Worm (Caenorhabditis elegans) whole organism, L4 larva: ENCODE data around the gene F45D3.4.

Source experiments
- F44E2.7 ChIP-seq: fragments of 200-800 bp; sonication (Bioruptor generic); IDR thresholded peaks from 2 replicates; pipeline ENCODE4 v2.1.2; 2022; ENCODE audit warnings: missing genetic modification characterization, missing compliant biosample characterization
- R02D3.7 ChIP-seq: fragments of 150-350 bp; sonication (generic microtip); optimal IDR thresholded peaks from 3 replicates; lab custom pipeline; 2014; ENCODE audit warnings: missing biosample characterization, missing genetic modification characterization
- Y75B8A.6 ChIP-seq: fragments of 200-800 bp; sonication (Bioruptor generic); IDR thresholded peaks from 2 replicates; pipeline ENCODE4 v1.3.6; 2022; ENCODE audit warnings: missing genetic modification reagents, missing genetic modification characterization, missing compliant biosample characterization
- ZK546.5 ChIP-seq, 2 experiments: sonication (generic microtip); optimal IDR thresholded peaks; 2 replicates each; lab custom pipeline; 2017; ENCODE audit warnings: missing biosample characterization in 2 of 2, missing genetic modification characterization in 2 of 2
- aha-1 ChIP-seq: fragments of 150-350 bp; peaks from one replicate; lab custom pipeline; 2014; ENCODE audit warnings: missing biosample characterization, missing genetic modification characterization
- arid-1 ChIP-seq: fragments of 200-800 bp; sonication (Bioruptor generic); conservative IDR thresholded peaks from 2 replicates; pipeline ENCODE4 v1.3.6; 2022; ENCODE audit warnings: missing genetic modification reagents, missing genetic modification characterization, missing compliant biosample characterization
- attf-4 ChIP-seq: sonication (generic microtip); optimal IDR thresholded peaks from 3 replicates; lab custom pipeline; 2017; ENCODE audit warnings: missing biosample characterization, missing genetic modification characterization
- ceh-32 ChIP-seq: sonication (generic microtip); optimal IDR thresholded peaks from 2 replicates; lab custom pipeline; 2016; ENCODE audit warnings: mild to moderate bottlenecking, missing genetic modification characterization, missing compliant biosample characterization; ENCODE audit not compliant: poor library complexity
- ceh-44 ChIP-seq: fragments of 200-800 bp; sonication (Bioruptor generic); IDR thresholded peaks from 2 replicates; pipeline ENCODE4 v1.3.6; 2022; ENCODE audit warnings: missing genetic modification reagents, missing genetic modification characterization, missing compliant biosample characterization
- ces-1 ChIP-seq: fragments of 150-350 bp; sonication (generic microtip); optimal IDR thresholded peaks from 4 replicates; lab custom pipeline; 2014; ENCODE audit warnings: missing biosample characterization, missing genetic modification reagents, missing genetic modification characterization
- ctbp-1 ChIP-seq: fragments of 200-800 bp; sonication (Bioruptor generic); IDR thresholded peaks from 2 replicates; pipeline ENCODE4 v1.3.6; 2022; ENCODE audit warnings: missing genetic modification reagents, missing genetic modification characterization, missing compliant biosample characterization
- daf-16 ChIP-seq, 3 experiments: sonication (generic microtip); optimal IDR thresholded peaks; 2 replicates each; lab custom pipeline; 2016 to 2017; ENCODE audit warnings: missing genetic modification characterization in 3 of 3, missing genetic modification reagents in 3 of 3, mild to moderate bottlenecking in 2 of 3, missing compliant biosample characterization in 2 of 3, missing biosample characterization in 1 of 3, moderate library complexity in 1 of 3
- dmd-6 ChIP-seq: fragments of 200-800 bp; sonication (Bioruptor generic); IDR thresholded peaks from 2 replicates; pipeline ENCODE4 v1.3.6; 2022; ENCODE audit warnings: missing genetic modification reagents, missing genetic modification characterization, missing compliant biosample characterization
- dmd-9 ChIP-seq: fragments of 200-800 bp; sonication (Bioruptor generic); IDR thresholded peaks from 2 replicates; pipeline ENCODE4 v1.3.6; 2022; ENCODE audit warnings: missing genetic modification reagents, missing genetic modification characterization, missing compliant biosample characterization
- dve-1 ChIP-seq: sonication (generic microtip); optimal IDR thresholded peaks from 2 replicates; lab custom pipeline; 2017; ENCODE audit warnings: antibody characterized with exemption, mild to moderate bottlenecking, missing genetic modification characterization, missing compliant biosample characterization; ENCODE audit not compliant: insufficient read depth
- fos-1 ChIP-seq: fragments of 150-350 bp; optimal IDR thresholded peaks from 2 replicates; lab custom pipeline; 2014; ENCODE audit warnings: missing biosample characterization, missing genetic modification characterization
- gei-8 ChIP-seq: fragments of 200-800 bp; sonication (Bioruptor generic); optimal IDR thresholded peaks from 2 replicates; lab custom pipeline; 2018; ENCODE audit warnings: mild to moderate bottlenecking, missing genetic modification characterization, missing compliant biosample characterization
- hlh-11 ChIP-seq: fragments of 200-800 bp; sonication (Bioruptor generic); optimal IDR thresholded peaks from 2 replicates; lab custom pipeline; 2018; ENCODE audit warnings: mild to moderate bottlenecking, missing genetic modification characterization, missing compliant biosample characterization
- jun-1 ChIP-seq: fragments of 150-350 bp; optimal IDR thresholded peaks from 2 replicates; lab custom pipeline; 2014; ENCODE audit warnings: missing biosample characterization, missing genetic modification reagents, missing genetic modification characterization
- lir-3 ChIP-seq: sonication (generic microtip); optimal IDR thresholded peaks from 2 replicates; lab custom pipeline; 2016; ENCODE audit warnings: mild to moderate bottlenecking, missing genetic modification characterization, missing compliant biosample characterization
- lsy-2 ChIP-seq, 2 experiments: fragments of 150-350 bp in 1 of 2; sonication (generic microtip) in 1 of 2; optimal IDR thresholded peaks; 2 replicates each; lab custom pipeline; 2014 to 2017; ENCODE audit warnings: missing biosample characterization in 2 of 2, missing genetic modification characterization in 2 of 2
- madf-9 ChIP-seq: fragments of 200-800 bp; sonication (Bioruptor generic); conservative IDR thresholded peaks from 2 replicates; pipeline ENCODE4 v1.3.6; 2022; ENCODE audit warnings: missing genetic modification reagents, missing genetic modification characterization, missing compliant biosample characterization
- mdl-1 ChIP-seq, 2 experiments: fragments of 150-350 bp in 1 of 2; sonication (generic microtip) in 1 of 2; optimal IDR thresholded peaks; 2 replicates each; lab custom pipeline; 2014 to 2017; ENCODE audit warnings: missing biosample characterization in 2 of 2, missing genetic modification characterization in 2 of 2
- mep-1 ChIP-seq: fragments of 150-350 bp; sonication (generic microtip); optimal IDR thresholded peaks from 3 replicates; lab custom pipeline; 2014; ENCODE audit warnings: missing biosample characterization, missing genetic modification characterization
- mes-2 ChIP-seq: sonication (generic microtip); optimal IDR thresholded peaks from 2 replicates; lab custom pipeline; 2016; ENCODE audit warnings: missing genotype, mild to moderate bottlenecking, missing genetic modification characterization, missing compliant biosample characterization; ENCODE audit not compliant: poor library complexity, severe bottlenecking
- nhr-10 ChIP-seq: fragments of 150-350 bp; optimal IDR thresholded peaks from 2 replicates; lab custom pipeline; 2014; ENCODE audit warnings: missing biosample characterization, missing genetic modification characterization
- nhr-11 ChIP-seq: fragments of 150-350 bp; optimal IDR thresholded peaks from 2 replicates; lab custom pipeline; 2014; ENCODE audit warnings: missing biosample characterization, missing genetic modification characterization
- nhr-25 ChIP-seq: sonication (generic microtip); optimal IDR thresholded peaks from 2 replicates; lab custom pipeline; 2017; ENCODE audit warnings: missing genetic modification characterization, mild to moderate bottlenecking, missing compliant biosample characterization, antibody characterized with exemption, moderate library complexity, borderline replicate concordance; ENCODE audit not compliant: insufficient read depth
- nhr-28 ChIP-seq: fragments of 150-350 bp; optimal IDR thresholded peaks from 2 replicates; lab custom pipeline; 2014; ENCODE audit warnings: missing biosample characterization, missing genetic modification characterization
- nhr-42 ChIP-seq: fragments of 200-800 bp; sonication (Bioruptor generic); IDR thresholded peaks from 2 replicates; pipeline ENCODE4 v1.3.6; 2022; ENCODE audit warnings: missing genetic modification characterization, missing compliant biosample characterization
- nhr-48 ChIP-seq: sonication (generic microtip); optimal IDR thresholded peaks from 2 replicates; lab custom pipeline; 2016; ENCODE audit warnings: mild to moderate bottlenecking, missing genetic modification characterization, missing compliant biosample characterization
- nhr-76 ChIP-seq: fragments of 150-350 bp; optimal IDR thresholded peaks from 2 replicates; lab custom pipeline; 2014; ENCODE audit warnings: missing biosample characterization, missing genetic modification characterization
- pha-4 ChIP-seq, 2 experiments: fragments of 150-350 bp in 1 of 2; fragments of 200-800 bp in 1 of 2; sonication (Bioruptor generic) in 1 of 2; IDR thresholded peaks in 1 of 2; optimal IDR thresholded peaks in 1 of 2; 2 replicates each; pipeline versions ENCODE4 v1.3.6 to Lab custom; 2014 to 2022; ENCODE audit warnings: missing genetic modification characterization in 2 of 2, missing genetic modification reagents in 2 of 2, missing biosample characterization in 1 of 2, missing compliant biosample characterization in 1 of 2
- pqm-1 ChIP-seq: sonication (generic microtip); optimal IDR thresholded peaks from 2 replicates; lab custom pipeline; 2017; ENCODE audit warnings: missing biosample characterization, missing genetic modification characterization
- rbr-2 ChIP-seq: sonication (generic microtip); optimal IDR thresholded peaks from 2 replicates; lab custom pipeline; 2016; ENCODE audit warnings: missing genotype, missing genetic modification characterization, missing compliant biosample characterization
- sdz-12 ChIP-seq: fragments of 200-800 bp; sonication (Bioruptor generic); optimal IDR thresholded peaks from 2 replicates; lab custom pipeline; 2018; ENCODE audit warnings: mild to moderate bottlenecking, missing genetic modification characterization, missing compliant biosample characterization
- set-16 ChIP-seq: fragments of 200-800 bp; sonication (Bioruptor generic); IDR thresholded peaks from 2 replicates; pipeline ENCODE4 v1.3.6; 2022; ENCODE audit warnings: missing genetic modification reagents, missing genetic modification characterization, missing compliant biosample characterization
- skn-1 ChIP-seq: fragments of 150-350 bp; optimal IDR thresholded peaks from 2 replicates; lab custom pipeline; 2014; ENCODE audit warnings: missing biosample characterization, missing genetic modification characterization
- tag-97 ChIP-seq: fragments of 200-800 bp; sonication (Bioruptor generic); IDR thresholded peaks from 2 replicates; pipeline ENCODE4 v1.3.6; 2022; ENCODE audit warnings: missing genetic modification characterization, missing compliant biosample characterization
- tra-1 ChIP-seq: fragments of 200-800 bp; sonication (Bioruptor generic); IDR thresholded peaks from 2 replicates; pipeline ENCODE4 v1.3.6; 2022; ENCODE audit warnings: missing genetic modification reagents, missing genetic modification characterization, missing compliant biosample characterization
- unc-130 ChIP-seq: sonication (generic microtip); optimal IDR thresholded peaks from 2 replicates; lab custom pipeline; 2016; ENCODE audit warnings: missing genetic modification reagents, missing genetic modification characterization, missing compliant biosample characterization
- unc-62 ChIP-seq, 3 experiments: fragments of 150-350 bp in 1 of 3; sonication (generic microtip); optimal IDR thresholded peaks in 2 of 3; peaks in 1 of 3; 1 replicate in 1 of 3; 2 replicates in 2 of 3; lab custom pipeline; 2014 to 2017; ENCODE audit warnings: missing biosample characterization in 3 of 3, missing genetic modification characterization in 3 of 3, missing genetic modification reagents in 3 of 3, missing genotype in 1 of 3
- ztf-7 ChIP-seq: fragments of 150-350 bp; optimal IDR thresholded peaks from 2 replicates; lab custom pipeline; 2014; ENCODE audit warnings: missing biosample characterization, missing genetic modification characterization

Gene F45D3.4

ce11 chrV:12533635-12534150 is 19.3 kb downstream of the F45D3.4 start:
- TF ChIP-seq lsy-2 (tag; optimal IDR thresholded peaks at IDR 0.05; lab: Kevin White, UChicago) (peak in 1 of 2 experiments; percentile 46), pha-4 (GFP tag; IDR thresholded peaks at IDR 0.05; lab: Robert Waterston, UW) (no peak), pha-4 (tag; optimal IDR thresholded peaks at IDR 0.05; lab: Kevin White, UChicago) (no peak), hlh-11 (tag; lab: Kevin White, UChicago) (peak; percentile 56), dmd-6 (peak; percentile 49; the same call in 1 of the 2 replicates), mep-1 (peak; percentile 3), arid-1 (GFP tag; lab: Robert Waterston, UW) (no peak), nhr-25 (tag; lab: Kevin White, UChicago) (peak; percentile 72), unc-62 (GFP tag; optimal IDR thresholded peaks at IDR 0.05 in 1 of 2; lab: Kevin White, UChicago) (peak in 1 of 2 experiments; percentile 98), unc-62 (tag; optimal IDR thresholded peaks at IDR 0.05; lab: Kevin White, UChicago) (no peak), gei-8 (no peak), nhr-48 (tag; lab: Kevin White, UChicago) (peak; percentile 68)

- TF ChIP-seq daf-16 (GFP tag; optimal IDR thresholded peaks at IDR 0.05; lab: Kevin White, UChicago) (no peak), daf-16 (tag; optimal IDR thresholded peaks at IDR 0.05; lab: Kevin White, UChicago) (peak; percentile 54), nhr-42 (GFP tag; lab: Robert Waterston, UW) (no peak), nhr-28 (tag; lab: Kevin White, UChicago) (peak; percentile 14), ces-1 (no peak), hlh-11 (tag; lab: Kevin White, UChicago) (peak; percentile 10), dmd-6 (peak; percentile 45; the same call in 1 of the 2 replicates), tra-1 (GFP tag; lab: Robert Waterston, UW) (no peak), madf-9 (GFP tag; lab: Robert Waterston, UW) (no peak), aha-1 (tag; lab: Kevin White, UChicago) (peak; percentile 75), pqm-1 (tag; lab: Kevin White, UChicago) (peak; percentile 42), dve-1 (tag; lab: Kevin White, UChicago) (peak; percentile 19)
Measured at ce11 chrV:12532369-12532768, 20.6 kb downstream of the F45D3.4 start.

DNA sequence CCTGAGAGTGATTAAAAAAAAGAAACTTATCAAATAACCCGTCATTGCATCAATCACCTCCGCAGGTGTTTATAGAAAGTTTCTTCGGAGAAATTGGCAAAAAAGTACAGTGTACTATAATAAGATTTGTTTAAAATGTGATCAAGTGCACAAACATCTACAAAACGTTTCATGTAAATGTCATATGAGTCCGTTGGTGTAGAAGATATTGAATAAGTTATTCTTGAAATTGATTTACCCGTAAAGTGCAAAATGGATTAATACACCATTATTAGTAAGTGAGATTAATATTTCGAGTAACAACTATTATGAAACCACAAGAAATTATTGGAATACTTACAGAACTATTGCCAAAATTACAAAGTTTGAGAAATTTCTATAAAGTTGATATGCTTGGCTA is 21.9 kb downstream of the F45D3.4 start:
- TF ChIP-seq nhr-11 (tag; lab: Kevin White, UChicago) = peak; percentile 42
- no peak for TF ChIP-seq F44E2.7
- TF ChIP-seq nhr-48 (tag; lab: Kevin White, UChicago) = peak; percentile 26

DNA sequence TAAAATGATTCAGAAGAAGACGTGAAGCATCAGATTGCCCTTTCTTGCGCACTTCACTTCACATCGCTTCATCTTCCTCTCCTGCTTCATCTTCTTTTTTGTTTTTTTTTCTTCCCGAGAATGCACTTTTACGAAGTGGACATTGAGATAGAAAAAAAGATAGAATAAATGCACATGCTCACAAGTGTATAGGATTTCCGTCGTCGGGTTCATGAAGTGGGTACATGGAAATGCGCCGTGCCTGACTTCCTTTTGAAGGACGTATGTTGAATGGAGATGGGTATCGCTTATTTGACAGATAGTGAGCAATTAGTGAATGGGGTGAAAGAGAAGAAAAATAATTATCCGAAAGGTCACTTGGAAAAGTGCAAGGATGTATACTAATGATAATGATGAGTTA is 22.9 kb downstream of the F45D3.4 start:
- TF ChIP-seq R02D3.7 (tag; lab: Kevin White, UChicago) (no peak), rbr-2 (tag; lab: Kevin White, UChicago) (peak; percentile 6), ztf-7 (no peak), tra-1 (GFP tag; lab: Robert Waterston, UW) (no peak), ctbp-1 (GFP tag; lab: Robert Waterston, UW) (peak; percentile 67), attf-4 (tag; lab: Kevin White, UChicago) (no peak), ceh-44 (GFP tag; lab: Robert Waterston, UW) (no peak), mdl-1 (tag; optimal IDR thresholded peaks at IDR 0.05; lab: Kevin White, UChicago) (peak in 1 of 2 experiments; percentile 27), jun-1 (tag; lab: Kevin White, UChicago) (no peak), mes-2 (tag; lab: Kevin White, UChicago) (no peak), aha-1 (tag; lab: Kevin White, UChicago) (peak; percentile 20), skn-1 (tag; lab: Kevin White, UChicago) (no peak), set-16 (GFP tag; lab: Robert Waterston, UW) (no peak), sdz-12 (GFP tag; lab: Kevin White, UChicago) (no peak), tag-97 (GFP tag; lab: Robert Waterston, UW) (no peak), lir-3 (tag; lab: Kevin White, UChicago) (no peak), ZK546.5 (tag; optimal IDR thresholded peaks at IDR 0.05; lab: Kevin White, UChicago) (no peak), mep-1 (peak; percentile 40), nhr-25 (tag; lab: Kevin White, UChicago) (no peak), gei-8 (no peak), ceh-32 (tag; lab: Kevin White, UChicago) (no peak), nhr-10 (tag; lab: Kevin White, UChicago) (no peak), fos-1 (tag; lab: Kevin White, UChicago) (no peak), Y75B8A.6 (no peak), nhr-76 (tag; lab: Kevin White, UChicago) (no peak), dmd-9 (no peak), unc-130 (no peak)
